Worm (Caenorhabditis elegans) whole organism, mixed stage, embryonic: Measurements from ENCODE around the gene atp-4.

Source experiments
- hlh-1 ChIP-seq: fragments of 150-350 bp; optimal IDR thresholded peaks from 2 replicates; lab custom pipeline; 2014; ENCODE audit warnings: missing biosample characterization, missing genetic modification reagents, missing genetic modification characterization
- lsy-2 ChIP-seq: fragments of 150-350 bp; optimal IDR thresholded peaks from 2 replicates; lab custom pipeline; 2014; ENCODE audit warnings: missing biosample characterization, missing genetic modification characterization
- mab-5 ChIP-seq: fragments of 150-350 bp; optimal IDR thresholded peaks from 2 replicates; lab custom pipeline; 2014; ENCODE audit warnings: missing biosample characterization, missing genetic modification characterization
- mep-1 ChIP-seq: fragments of 150-350 bp; optimal IDR thresholded peaks from 2 replicates; lab custom pipeline; 2017; ENCODE audit warnings: missing biosample characterization, missing genetic modification reagents, missing genetic modification characterization, inconsistent platforms
- nhr-237 ChIP-seq: fragments of 150-350 bp; optimal IDR thresholded peaks from 2 replicates; lab custom pipeline; 2014; ENCODE audit warnings: missing biosample characterization, missing genetic modification characterization
- nhr-28 ChIP-seq: fragments of 150-350 bp; optimal IDR thresholded peaks from 2 replicates; lab custom pipeline; 2014; ENCODE audit warnings: missing biosample characterization, missing genetic modification characterization
- pha-4 ChIP-seq: fragments of 150-350 bp; optimal IDR thresholded peaks from 2 replicates; lab custom pipeline; 2018; ENCODE audit warnings: missing biosample characterization, missing genetic modification reagents, missing genetic modification characterization
- sem-2 ChIP-seq: fragments of 200-800 bp; sonication (Bioruptor generic); optimal IDR thresholded peaks from 2 replicates; lab custom pipeline; 2018; ENCODE audit warnings: mild to moderate bottlenecking, missing genetic modification characterization, missing compliant biosample characterization
- snpc-4 ChIP-seq: fragments of 150-350 bp; optimal IDR thresholded peaks from 2 replicates; lab custom pipeline; 2014; ENCODE audit warnings: missing biosample characterization, missing genetic modification characterization
- sptf-1 ChIP-seq: sonication (generic microtip); optimal IDR thresholded peaks from 2 replicates; lab custom pipeline; 2017; ENCODE audit warnings: mild to moderate bottlenecking, missing genetic modification characterization, moderate library complexity, missing compliant biosample characterization
- unc-120 ChIP-seq: sonication (generic microtip); optimal IDR thresholded peaks from 2 replicates; lab custom pipeline; 2017; ENCODE audit warnings: missing genetic modification characterization, missing compliant biosample characterization; ENCODE audit not compliant: poor library complexity, severe bottlenecking
- unc-39 ChIP-seq: fragments of 150-350 bp; optimal IDR thresholded peaks from 2 replicates; lab custom pipeline; 2014; ENCODE audit warnings: missing biosample characterization, missing genetic modification characterization
- ztf-11 ChIP-seq: fragments of 150-350 bp; optimal IDR thresholded peaks from 2 replicates; lab custom pipeline; 2014; ENCODE audit warnings: missing biosample characterization, missing genetic modification characterization

- TF ChIP-seq nhr-28 (tag; lab: Kevin White, UChicago) (no peak), lsy-2 (tag; lab: Kevin White, UChicago) (no peak), ztf-11 (tag; lab: Kevin White, UChicago) (no peak), hlh-1 (tag; lab: Kevin White, UChicago) (no peak), snpc-4 (tag; lab: Kevin White, UChicago) (no peak), nhr-237 (tag; lab: Kevin White, UChicago) (no peak), mep-1 (tag; lab: Kevin White, UChicago) (no peak), pha-4 (tag; lab: Kevin White, UChicago) (no peak), sptf-1 (tag; lab: Kevin White, UChicago) (no peak), unc-39 (tag; lab: Kevin White, UChicago) (no peak), unc-120 (tag; lab: Kevin White, UChicago) (no peak), sem-2 (no peak), mab-5 (tag; lab: Kevin White, UChicago) (no peak)
These were observed 14.7 kb upstream of the atp-4 start, which contains the start of gene T05H4.15 for ce11 chrV:6441613-6442012.
